Fruit fly (Drosophila melanogaster): ENCODE measurements around the gene Lint-1.

- no peak for TF ChIP-seq CG11617 (GFP tag; optimal IDR thresholded peaks at IDR 0.05)
- TF ChIP-seq CG12768 (GFP tag; optimal IDR thresholded peaks at IDR 0.05) = no peak
- no peak for TF ChIP-seq CG1620 (GFP tag; optimal IDR thresholded peaks at IDR 0.05)
- no peak for TF ChIP-seq kay (GFP tag; ENCODE audit: borderline replicate concordance)
- peak; percentile 61 for TF ChIP-seq tj (GFP tag; optimal IDR thresholded peaks at IDR 0.05)
- no peak for TF ChIP-seq CG33017 (tag; optimal IDR thresholded peaks at IDR 0.05)
- no peak for TF ChIP-seq Hr96 (GFP tag; optimal IDR thresholded peaks at IDR 0.05)
- TF ChIP-seq CG7045 (GFP tag; optimal IDR thresholded peaks at IDR 0.05) = no peak
- TF ChIP-seq Mnt (GFP tag; optimal IDR thresholded peaks at IDR 0.05) = peak; percentile 81
- TF ChIP-seq CG14711 (tag; optimal IDR thresholded peaks at IDR 0.05) = no peak
- TF ChIP-seq ovo (GFP tag; optimal IDR thresholded peaks at IDR 0.05) = no peak
Measured at dm6 chrX:11147553-11148067, 1.5 kb upstream of the Lint-1 start.

Data from whole organism, adult.